Worm (Caenorhabditis elegans): ENCODE measurements around the gene ZK353.2.

DNA sequence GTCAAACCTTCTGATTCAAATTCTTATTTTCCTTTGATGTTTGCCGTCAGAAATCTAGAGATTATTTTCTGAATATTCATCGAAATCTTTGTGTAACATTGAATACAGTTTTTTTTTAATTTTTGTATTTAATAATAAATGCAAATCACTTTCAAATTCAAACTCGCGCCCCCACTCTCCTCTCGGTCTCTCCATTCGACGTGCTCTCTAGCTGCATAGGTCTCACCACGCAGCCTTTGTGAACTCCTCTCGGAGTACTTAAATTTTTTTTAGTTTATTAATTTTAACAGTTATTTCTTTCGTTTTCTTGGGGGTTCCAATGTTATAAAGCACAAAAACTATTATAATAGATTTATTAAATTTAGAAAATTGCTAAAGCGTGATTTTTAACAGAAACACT lies 28.3 kb upstream of the ZK353.2 start:
- TF ChIP-seq ets-7 (tag; optimal IDR thresholded peaks at IDR 0.05) = no peak
- no peak for TF ChIP-seq tbx-11 (GFP tag; IDR thresholded peaks at IDR 0.05)
- no peak for TF ChIP-seq F13C5.2 (tag; optimal IDR thresholded peaks at IDR 0.05)
- TF ChIP-seq ama-1 (optimal IDR thresholded peaks at IDR 0.05) = no peak
- TF ChIP-seq ceh-36 (tag; optimal IDR thresholded peaks at IDR 0.05) = no peak
- TF ChIP-seq sea-1 (GFP tag; conservative IDR thresholded peaks at IDR 0.05) = no peak
- TF ChIP-seq aly-1 (tag; optimal IDR thresholded peaks at IDR 0.05) = no peak
- TF ChIP-seq hmbx-1 (tag; optimal IDR thresholded peaks at IDR 0.05) = no peak
- no peak for TF ChIP-seq tbx-37 (GFP tag; conservative IDR thresholded peaks at IDR 0.05)
